Worm (Caenorhabditis elegans) whole organism, L4 larva: ENCODE results near the gene txt-13.

Source experiments
- F49E8.2 ChIP-seq: sonication (generic microtip); optimal IDR thresholded peaks from 2 replicates; lab custom pipeline; 2016; ENCODE audit warnings: missing compliant biosample characterization, mild to moderate bottlenecking, missing genetic modification characterization, borderline replicate concordance
- T20F7.1 ChIP-seq: fragments of 200-800 bp; sonication (Bioruptor generic); optimal IDR thresholded peaks from 2 replicates; lab custom pipeline; 2018; ENCODE audit warnings: mild to moderate bottlenecking, missing genetic modification characterization, missing compliant biosample characterization
- T26A8.4 ChIP-seq: fragments of 200-800 bp; sonication (Bioruptor generic); IDR thresholded peaks from 2 replicates; pipeline ENCODE4 v1.3.6; 2022; ENCODE audit warnings: missing genetic modification characterization, missing compliant biosample characterization
- Y75B8A.6 ChIP-seq: fragments of 200-800 bp; sonication (Bioruptor generic); IDR thresholded peaks from 2 replicates; pipeline ENCODE4 v1.3.6; 2022; ENCODE audit warnings: missing genetic modification reagents, missing genetic modification characterization, missing compliant biosample characterization
- ZK337.2 ChIP-seq: fragments of 200-800 bp; sonication (Bioruptor generic); IDR thresholded peaks from 2 replicates; pipeline ENCODE4 v1.3.6; 2022; ENCODE audit warnings: missing genetic modification reagents, missing genetic modification characterization, missing compliant biosample characterization
- ama-1 ChIP-seq: fragments of 150-350 bp; optimal IDR thresholded peaks from 2 replicates; lab custom pipeline; 2014; ENCODE audit warnings: inconsistent platforms, mixed read lengths
- arid-1 ChIP-seq: fragments of 200-800 bp; sonication (Bioruptor generic); conservative IDR thresholded peaks from 2 replicates; pipeline ENCODE4 v1.3.6; 2022; ENCODE audit warnings: missing genetic modification reagents, missing genetic modification characterization, missing compliant biosample characterization
- attf-4 ChIP-seq: sonication (generic microtip); optimal IDR thresholded peaks from 3 replicates; lab custom pipeline; 2017; ENCODE audit warnings: missing biosample characterization, missing genetic modification characterization
- ceh-44 ChIP-seq: fragments of 200-800 bp; sonication (Bioruptor generic); IDR thresholded peaks from 2 replicates; pipeline ENCODE4 v1.3.6; 2022; ENCODE audit warnings: missing genetic modification reagents, missing genetic modification characterization, missing compliant biosample characterization
- ceh-62 ChIP-seq: sonication (generic microtip); optimal IDR thresholded peaks from 2 replicates; lab custom pipeline; 2017; ENCODE audit warnings: missing biosample characterization, missing genetic modification characterization
- ces-1 ChIP-seq: fragments of 150-350 bp; sonication (generic microtip); optimal IDR thresholded peaks from 4 replicates; lab custom pipeline; 2014; ENCODE audit warnings: missing biosample characterization, missing genetic modification reagents, missing genetic modification characterization
- cey-2 ChIP-seq: sonication (generic microtip); optimal IDR thresholded peaks from 3 replicates; lab custom pipeline; 2017; ENCODE audit warnings: missing genetic modification characterization, mild to moderate bottlenecking, missing compliant biosample characterization, antibody characterized with exemption, borderline replicate concordance; ENCODE audit not compliant: insufficient read depth
- daf-16 ChIP-seq, 3 experiments: sonication (generic microtip); optimal IDR thresholded peaks; 2 replicates each; lab custom pipeline; 2016 to 2017; ENCODE audit warnings: missing genetic modification characterization in 3 of 3, missing genetic modification reagents in 3 of 3, mild to moderate bottlenecking in 2 of 3, missing compliant biosample characterization in 2 of 3, missing biosample characterization in 1 of 3, moderate library complexity in 1 of 3
- dmd-6 ChIP-seq: fragments of 200-800 bp; sonication (Bioruptor generic); IDR thresholded peaks from 2 replicates; pipeline ENCODE4 v1.3.6; 2022; ENCODE audit warnings: missing genetic modification reagents, missing genetic modification characterization, missing compliant biosample characterization
- dpl-1 ChIP-seq: fragments of 150-350 bp; optimal IDR thresholded peaks from 2 replicates; lab custom pipeline; 2014; ENCODE audit warnings: missing biosample characterization, missing genetic modification reagents, missing genetic modification characterization
- dve-1 ChIP-seq: sonication (generic microtip); optimal IDR thresholded peaks from 2 replicates; lab custom pipeline; 2017; ENCODE audit warnings: antibody characterized with exemption, mild to moderate bottlenecking, missing genetic modification characterization, missing compliant biosample characterization; ENCODE audit not compliant: insufficient read depth
- egl-27 ChIP-seq: sonication (generic microtip); optimal IDR thresholded peaks from 3 replicates; lab custom pipeline; 2017; ENCODE audit warnings: missing biosample characterization, missing genetic modification reagents, missing genetic modification characterization
- gei-8 ChIP-seq: fragments of 200-800 bp; sonication (Bioruptor generic); optimal IDR thresholded peaks from 2 replicates; lab custom pipeline; 2018; ENCODE audit warnings: mild to moderate bottlenecking, missing genetic modification characterization, missing compliant biosample characterization
- hif-1 ChIP-seq, 2 experiments: sonication (generic microtip); optimal IDR thresholded peaks; 2 replicates each; lab custom pipeline; 2016 to 2017; ENCODE audit warnings: missing compliant biosample characterization in 2 of 2, missing genetic modification characterization in 2 of 2, missing genetic modification reagents in 2 of 2, missing genotype in 2 of 2, mild to moderate bottlenecking in 1 of 2
- hlh-11 ChIP-seq: fragments of 200-800 bp; sonication (Bioruptor generic); optimal IDR thresholded peaks from 2 replicates; lab custom pipeline; 2018; ENCODE audit warnings: mild to moderate bottlenecking, missing genetic modification characterization, missing compliant biosample characterization
- hlh-30 ChIP-seq: sonication (generic microtip); optimal IDR thresholded peaks from 2 replicates; lab custom pipeline; 2017; ENCODE audit warnings: antibody characterized with exemption, mild to moderate bottlenecking, missing genetic modification characterization, missing compliant biosample characterization; ENCODE audit not compliant: insufficient read depth
- hmg-1.1 ChIP-seq: fragments of 200-800 bp; sonication (Bioruptor generic); IDR thresholded peaks from 2 replicates; pipeline ENCODE4 v1.3.6; 2022; ENCODE audit warnings: missing genetic modification reagents, missing genetic modification characterization, missing compliant biosample characterization
- lin-13 ChIP-seq: fragments of 150-350 bp; optimal IDR thresholded peaks from 2 replicates; lab custom pipeline; 2014; ENCODE audit warnings: missing biosample characterization, missing genetic modification reagents, missing genetic modification characterization
- lin-15B ChIP-seq: fragments of 150-350 bp; sonication (generic microtip); optimal IDR thresholded peaks from 3 replicates; lab custom pipeline; 2014; ENCODE audit warnings: missing biosample characterization, missing genetic modification characterization
- lin-38 ChIP-seq: fragments of 200-800 bp; sonication (Bioruptor generic); IDR thresholded peaks from 2 replicates; pipeline ENCODE4 v1.3.6; 2022; ENCODE audit warnings: missing genetic modification reagents, missing genetic modification characterization, missing compliant biosample characterization
- lir-3 ChIP-seq: sonication (generic microtip); optimal IDR thresholded peaks from 2 replicates; lab custom pipeline; 2016; ENCODE audit warnings: mild to moderate bottlenecking, missing genetic modification characterization, missing compliant biosample characterization
- lsy-2 ChIP-seq, 2 experiments: fragments of 150-350 bp in 1 of 2; sonication (generic microtip) in 1 of 2; optimal IDR thresholded peaks; 2 replicates each; lab custom pipeline; 2014 to 2017; ENCODE audit warnings: missing biosample characterization in 2 of 2, missing genetic modification characterization in 2 of 2
- madf-5 ChIP-seq, 2 experiments: fragments of 200-800 bp; sonication (Bioruptor generic); IDR thresholded peaks; 2 replicates each; pipeline ENCODE4 v1.3.6; 2022; ENCODE audit warnings: missing compliant biosample characterization in 2 of 2, missing genetic modification characterization in 2 of 2
- mxl-2 ChIP-seq: fragments of 200-800 bp; sonication (Bioruptor generic); conservative IDR thresholded peaks from 2 replicates; pipeline ENCODE4 v1.3.6; 2022; ENCODE audit warnings: missing genetic modification reagents, missing genetic modification characterization, missing compliant biosample characterization
- mxl-3 ChIP-seq: fragments of 200-800 bp; sonication (Bioruptor generic); optimal IDR thresholded peaks from 2 replicates; lab custom pipeline; 2018; ENCODE audit warnings: mild to moderate bottlenecking, missing genetic modification characterization, missing compliant biosample characterization
- nhr-10 ChIP-seq: fragments of 150-350 bp; optimal IDR thresholded peaks from 2 replicates; lab custom pipeline; 2014; ENCODE audit warnings: missing biosample characterization, missing genetic modification characterization
- nhr-11 ChIP-seq: fragments of 150-350 bp; optimal IDR thresholded peaks from 2 replicates; lab custom pipeline; 2014; ENCODE audit warnings: missing biosample characterization, missing genetic modification characterization
- nhr-111 ChIP-seq: fragments of 200-800 bp; sonication (Bioruptor generic); optimal IDR thresholded peaks from 2 replicates; lab custom pipeline; 2018; ENCODE audit warnings: mild to moderate bottlenecking, missing genetic modification characterization, missing compliant biosample characterization
- nhr-237 ChIP-seq: sonication (generic microtip); optimal IDR thresholded peaks from 2 replicates; lab custom pipeline; 2017; ENCODE audit warnings: missing biosample characterization, missing genetic modification characterization
- nhr-28 ChIP-seq: fragments of 150-350 bp; optimal IDR thresholded peaks from 2 replicates; lab custom pipeline; 2014; ENCODE audit warnings: missing biosample characterization, missing genetic modification characterization
- nhr-48 ChIP-seq: sonication (generic microtip); optimal IDR thresholded peaks from 2 replicates; lab custom pipeline; 2016; ENCODE audit warnings: mild to moderate bottlenecking, missing genetic modification characterization, missing compliant biosample characterization
- nhr-6 ChIP-seq: fragments of 150-350 bp; optimal IDR thresholded peaks from 2 replicates; lab custom pipeline; 2014; ENCODE audit warnings: missing biosample characterization, missing genetic modification characterization
- nhr-76 ChIP-seq: fragments of 150-350 bp; optimal IDR thresholded peaks from 2 replicates; lab custom pipeline; 2014; ENCODE audit warnings: missing biosample characterization, missing genetic modification characterization
- nhr-77 ChIP-seq: fragments of 150-350 bp; optimal IDR thresholded peaks from 2 replicates; lab custom pipeline; 2014; ENCODE audit warnings: missing biosample characterization, missing genetic modification characterization
- php-3 ChIP-seq: fragments of 200-800 bp; sonication (Bioruptor generic); IDR thresholded peaks from 2 replicates; pipeline ENCODE4 v1.3.6; 2022; ENCODE audit warnings: missing genetic modification reagents, missing genetic modification characterization, missing compliant biosample characterization
- saeg-2 ChIP-seq: fragments of 200-800 bp; sonication (Bioruptor generic); IDR thresholded peaks from 2 replicates; pipeline ENCODE4 v1.3.6; 2022; ENCODE audit warnings: missing genetic modification reagents, missing genetic modification characterization, missing compliant biosample characterization
- skn-1 ChIP-seq: fragments of 150-350 bp; optimal IDR thresholded peaks from 2 replicates; lab custom pipeline; 2014; ENCODE audit warnings: missing biosample characterization, missing genetic modification characterization
- snpc-4 ChIP-seq: fragments of 150-350 bp; optimal IDR thresholded peaks from 2 replicates; lab custom pipeline; 2014; ENCODE audit warnings: missing biosample characterization, missing genetic modification characterization
- spr-1 ChIP-seq: sonication (generic microtip); optimal IDR thresholded peaks from 2 replicates; lab custom pipeline; 2016; ENCODE audit warnings: mild to moderate bottlenecking, missing genetic modification characterization, missing compliant biosample characterization
- spr-3 ChIP-seq: fragments of 200-800 bp; sonication (Bioruptor generic); optimal IDR thresholded peaks from 2 replicates; lab custom pipeline; 2018; ENCODE audit warnings: mild to moderate bottlenecking, missing genetic modification characterization, missing compliant biosample characterization
- tag-97 ChIP-seq: fragments of 200-800 bp; sonication (Bioruptor generic); IDR thresholded peaks from 2 replicates; pipeline ENCODE4 v1.3.6; 2022; ENCODE audit warnings: missing genetic modification characterization, missing compliant biosample characterization
- unc-130 ChIP-seq: sonication (generic microtip); optimal IDR thresholded peaks from 2 replicates; lab custom pipeline; 2016; ENCODE audit warnings: missing genetic modification reagents, missing genetic modification characterization, missing compliant biosample characterization
- zfp-3 ChIP-seq: fragments of 200-800 bp; sonication (Bioruptor generic); conservative IDR thresholded peaks from 2 replicates; pipeline ENCODE4 v1.3.6; 2022; ENCODE audit warnings: missing genetic modification reagents, missing genetic modification characterization, missing compliant biosample characterization
- zip-11 ChIP-seq: fragments of 200-800 bp; sonication (Bioruptor generic); IDR thresholded peaks from 2 replicates; pipeline ENCODE4 v1.3.6; 2022; ENCODE audit warnings: missing genetic modification characterization, missing compliant biosample characterization
- zip-2 ChIP-seq: fragments of 150-350 bp; optimal IDR thresholded peaks from 2 replicates; lab custom pipeline; 2014; ENCODE audit warnings: missing biosample characterization, missing genetic modification characterization

Gene txt-13

ce11 chrII:10563368-10563767 lies 7.0 kb upstream of the txt-13 start, which contains the start of gene cdc-48.1 (continued):
- TF ChIP-seq ama-1, result peak; percentile 85
- peak; percentile 93 for TF ChIP-seq mxl-2 (GFP tag; lab: Robert Waterston, UW)
- peak; percentile 99 for TF ChIP-seq T20F7.1 (GFP tag; lab: Kevin White, UChicago)
- TF ChIP-seq hif-1 (tag; optimal IDR thresholded peaks at IDR 0.05; lab: Kevin White, UChicago), result peak; percentile 89 to 97
- TF ChIP-seq tag-97 (GFP tag; lab: Robert Waterston, UW), result 0 out of 2 replicates have a peak, but pooled peaks have one; percentile 73
- TF ChIP-seq skn-1 (tag; lab: Kevin White, UChicago), result peak; percentile 73
- peak; percentile 88 to 94; a peak in 3 of 4 replicates for TF ChIP-seq madf-5 (GFP tag; IDR thresholded peaks at IDR 0.05; lab: Robert Waterston, UW)
- peak; percentile 73 for TF ChIP-seq attf-4 (tag; lab: Kevin White, UChicago)
- TF ChIP-seq zfp-3, result peak; percentile 100
- peak; percentile 98 for TF ChIP-seq saeg-2 (GFP tag; lab: Robert Waterston, UW)
- TF ChIP-seq spr-3 (GFP tag; lab: Kevin White, UChicago), result peak; percentile 98
- TF ChIP-seq nhr-111 (GFP tag; lab: Kevin White, UChicago), result peak; percentile 79
- peak; percentile 99 for TF ChIP-seq lsy-2 (tag; optimal IDR thresholded peaks at IDR 0.05; lab: Kevin White, UChicago)
- TF ChIP-seq spr-1 (tag; lab: Kevin White, UChicago), result peak; percentile 98
- peak; percentile 100 for TF ChIP-seq lin-13 (GFP tag; lab: Kevin White, UChicago)
- TF ChIP-seq T26A8.4 (GFP tag; lab: Robert Waterston, UW), result peak; percentile 99
- peak; percentile 75; the same call in 1 of the 2 replicates for TF ChIP-seq zip-11 (GFP tag; lab: Robert Waterston, UW)
- peak; percentile 95 for TF ChIP-seq cey-2 (tag; lab: Kevin White, UChicago)
- peak; percentile 99 for TF ChIP-seq hlh-11 (tag; lab: Kevin White, UChicago)
- peak; percentile 100 for TF ChIP-seq nhr-11 (tag; lab: Kevin White, UChicago)
- TF ChIP-seq hmg-1.1 (GFP tag; lab: Robert Waterston, UW), result peak; percentile 99
- TF ChIP-seq ces-1 (GFP tag; lab: Kevin White, UChicago), result peak; percentile 97
- peak; percentile 96 for TF ChIP-seq php-3 (GFP tag; lab: Robert Waterston, UW)
- peak; percentile 98 for TF ChIP-seq nhr-10 (tag; lab: Kevin White, UChicago)
- peak; percentile 87 for TF ChIP-seq lir-3
- peak; percentile 89 for TF ChIP-seq nhr-237 (tag; lab: Kevin White, UChicago)
- peak; percentile 97 for TF ChIP-seq F49E8.2 (tag; lab: Kevin White, UChicago)
- peak; percentile 99 for TF ChIP-seq Y75B8A.6
- TF ChIP-seq dpl-1 (GFP tag; lab: Kevin White, UChicago), result peak; percentile 100
- TF ChIP-seq ceh-44 (GFP tag; lab: Robert Waterston, UW), result peak; percentile 96
- TF ChIP-seq lin-38 (GFP tag; lab: Robert Waterston, UW), result peak; percentile 100
- peak; percentile 62 for TF ChIP-seq snpc-4 (tag; lab: Kevin White, UChicago)
- TF ChIP-seq hlh-30 (tag; lab: Kevin White, UChicago), result peak; percentile 99
- TF ChIP-seq arid-1 (GFP tag; lab: Robert Waterston, UW), result peak; percentile 99
- peak; percentile 100 for TF ChIP-seq dve-1 (tag; lab: Kevin White, UChicago)
- peak; percentile 100 for TF ChIP-seq nhr-6 (tag; lab: Kevin White, UChicago)
- peak; percentile 99 for TF ChIP-seq nhr-28 (tag; lab: Kevin White, UChicago)
- peak; percentile 65 for TF ChIP-seq egl-27 (tag; lab: Kevin White, UChicago)
- TF ChIP-seq lin-15B (tag; lab: Kevin White, UChicago), result peak; percentile 100
- peak; percentile 97 for TF ChIP-seq ZK337.2 (GFP tag; lab: Robert Waterston, UW)
- peak; percentile 95 for TF ChIP-seq zip-2
- peak; percentile 100 for TF ChIP-seq nhr-77 (tag; lab: Kevin White, UChicago)
- peak; percentile 98 for TF ChIP-seq unc-130 (GFP tag; lab: Kevin White, UChicago)
- TF ChIP-seq gei-8 (GFP tag; lab: Kevin White, UChicago), result peak; percentile 96
- TF ChIP-seq mxl-3 (GFP tag; lab: Kevin White, UChicago), result peak; percentile 96
- peak; percentile 100 for TF ChIP-seq dmd-6 (GFP tag; lab: Robert Waterston, UW)
- peak; percentile 49 for TF ChIP-seq ceh-62 (tag; lab: Kevin White, UChicago)
- TF ChIP-seq nhr-76, result peak; percentile 91
- TF ChIP-seq daf-16 (GFP tag; optimal IDR thresholded peaks at IDR 0.05; lab: Kevin White, UChicago), result peak; percentile 91 to 94
- peak; percentile 97 for TF ChIP-seq daf-16 (tag; optimal IDR thresholded peaks at IDR 0.05; lab: Kevin White, UChicago)
- TF ChIP-seq nhr-48, result peak; percentile 97
